Fruit fly (Drosophila melanogaster): ENCODE results near the gene Nrt.

The Nrt gene

dm6 chr3L:16765647-16766628 is at the start of gene Nrt (continued):
- peak; percentile 74 for TF ChIP-seq CG17359 (tag; optimal IDR thresholded peaks at IDR 0.05)
- no peak for TF ChIP-seq wor (GFP tag; IDR thresholded peaks at IDR 0.05)
- no peak for TF ChIP-seq ash1 (GFP tag; optimal IDR thresholded peaks at IDR 0.05)
- no peak for TF ChIP-seq Sry-β (GFP tag; optimal IDR thresholded peaks at IDR 0.05)
- TF ChIP-seq otp (GFP tag; IDR thresholded peaks at IDR 0.05): no peak
- no peak for TF ChIP-seq gro (GFP tag; optimal IDR thresholded peaks at IDR 0.05)
- TF ChIP-seq Doc2 (GFP tag; IDR thresholded peaks at IDR 0.05): no peak
- TF ChIP-seq CG18476 (GFP tag; optimal IDR thresholded peaks at IDR 0.05): peak; percentile 72
- peak; percentile 25; the same call in 1 of the 3 replicates for TF ChIP-seq CG34224 (GFP tag; IDR thresholded peaks at IDR 0.05; ENCODE audit: partially characterized antibody)
- TF ChIP-seq ac (GFP tag; optimal IDR thresholded peaks at IDR 0.05): no peak
- TF ChIP-seq CG6272 (GFP tag; IDR thresholded peaks at IDR 0.05): no peak
- TF ChIP-seq Scr (GFP tag; IDR thresholded peaks at IDR 0.05; ENCODE audit: partially characterized antibody): 0 out of 2 replicates have a peak, but pooled peaks have one; percentile 34
- TF ChIP-seq CG4617 (GFP tag; optimal IDR thresholded peaks at IDR 0.05; ENCODE audit: borderline replicate concordance): no peak
- peak; percentile 19 for TF ChIP-seq Nf-YB (GFP tag; optimal IDR thresholded peaks at IDR 0.05)
- TF ChIP-seq D19B (GFP tag; optimal IDR thresholded peaks at IDR 0.05): peak; percentile 17
- TF ChIP-seq CG30020 (tag; optimal IDR thresholded peaks at IDR 0.05): peak; percentile 49
- TF ChIP-seq D (optimal IDR thresholded peaks at IDR 0.05): no peak
- peak; percentile 12 for TF ChIP-seq D (GFP tag; optimal IDR thresholded peaks at IDR 0.05)
- TF ChIP-seq CG34422 (GFP tag; IDR thresholded peaks at IDR 0.05): peak; percentile 44; the same call in 1 of the 3 replicates
- TF ChIP-seq Lhr (GFP tag; optimal IDR thresholded peaks at IDR 0.05): no peak
- TF ChIP-seq sima (GFP tag; optimal IDR thresholded peaks at IDR 0.05): no peak
- TF ChIP-seq btn (GFP tag; optimal IDR thresholded peaks at IDR 0.05): no peak
- 0 out of 4 replicates have a peak, but pooled peaks have one; percentile 22 for TF ChIP-seq Dll (GFP tag; IDR thresholded peaks at IDR 0.05; ENCODE audit: partially characterized antibody)
- TF ChIP-seq ind (GFP tag; optimal IDR thresholded peaks at IDR 0.05): peak; percentile 42
- TF ChIP-seq exex (tag; optimal IDR thresholded peaks at IDR 0.05): peak; percentile 9
- peak; percentile 68 for TF ChIP-seq CG15479 (GFP tag; optimal IDR thresholded peaks at IDR 0.05)
- peak; percentile 92 for TF ChIP-seq chm (GFP tag; IDR thresholded peaks at IDR 0.05)
- TF ChIP-seq pzg (GFP tag; optimal IDR thresholded peaks at IDR 0.05): no peak
- TF ChIP-seq nerfin-2 (GFP tag; IDR thresholded peaks at IDR 0.05; ENCODE audit: partially characterized antibody): 0 out of 2 replicates have a peak, but pooled peaks have one; percentile 40
- peak; percentile 59 for TF ChIP-seq twi (tag; optimal IDR thresholded peaks at IDR 0.05)
- peak; percentile 68 for TF ChIP-seq ara (GFP tag; IDR thresholded peaks at IDR 0.05)
- TF ChIP-seq vvl (GFP tag; IDR thresholded peaks at IDR 0.05): peak; percentile 79
- no peak for TF ChIP-seq br (optimal IDR thresholded peaks at IDR 0.05)
- no peak for TF ChIP-seq wek (GFP tag; optimal IDR thresholded peaks at IDR 0.05)
- peak; percentile 50; the same call in 1 of the 2 replicates for TF ChIP-seq bbx (GFP tag; IDR thresholded peaks at IDR 0.05; ENCODE audit: partially characterized antibody)
- peak; percentile 67 for TF ChIP-seq CG17829 (tag; optimal IDR thresholded peaks at IDR 0.05)
- peak; percentile 52 for TF ChIP-seq Bgb (GFP tag; IDR thresholded peaks at IDR 0.05; ENCODE audit: partially characterized antibody)
- no peak for TF ChIP-seq Bteb2 (GFP tag; optimal IDR thresholded peaks at IDR 0.05)
- no peak for TF ChIP-seq Optix (GFP tag; IDR thresholded peaks at IDR 0.05)
- no peak for TF ChIP-seq Side (GFP tag; optimal IDR thresholded peaks at IDR 0.05)
- TF ChIP-seq tio (GFP tag; optimal IDR thresholded peaks at IDR 0.05): no peak
- TF ChIP-seq mirr (GFP tag; optimal IDR thresholded peaks at IDR 0.05): no peak
- TF ChIP-seq CG10366 (GFP tag; IDR thresholded peaks at IDR 0.05): peak; percentile 54
- TF ChIP-seq CG6689 (GFP tag; IDR thresholded peaks at IDR 0.05): peak; percentile 73
- TF ChIP-seq CG31441 (GFP tag; IDR thresholded peaks at IDR 0.05): peak; percentile 85
- TF ChIP-seq CkIIα-i1 (GFP tag; IDR thresholded peaks at IDR 0.05): no peak
- TF ChIP-seq CG11085 (GFP tag; IDR thresholded peaks at IDR 0.05): no peak
- no peak for TF ChIP-seq Mrtf (GFP tag; IDR thresholded peaks at IDR 0.05)

Data from whole organism, embryonic.